Worm (Caenorhabditis elegans): ENCODE results near the gene C05G5.5.

C05G5.5 gene

DNA sequence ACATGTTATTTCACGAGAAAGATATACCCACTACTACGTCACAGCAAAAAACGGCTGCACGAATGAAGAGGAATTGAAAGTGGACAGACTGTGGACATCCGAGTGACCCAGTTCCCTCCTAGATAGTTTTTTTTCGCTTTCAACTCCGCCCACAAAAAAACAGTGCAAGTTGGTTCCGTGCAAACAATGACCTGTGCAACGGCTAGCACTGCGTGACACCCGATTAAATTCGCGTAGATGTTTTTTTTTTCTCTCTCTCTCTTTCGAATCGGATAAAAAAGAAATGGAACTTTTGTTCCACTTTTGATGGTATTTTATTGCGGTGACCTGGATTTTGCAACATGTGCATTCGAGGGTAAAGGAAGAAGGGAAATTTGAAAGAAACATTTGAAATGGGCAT is 15.7 kb downstream of the C05G5.5 start:
- no peak for TF ChIP-seq unc-55 (GFP tag; optimal IDR thresholded peaks at IDR 0.05)
- no peak for TF ChIP-seq ztf-1 (GFP tag; conservative IDR thresholded peaks at IDR 0.05)
- no peak for TF ChIP-seq sma-3 (GFP tag; optimal IDR thresholded peaks at IDR 0.05)

DNA sequence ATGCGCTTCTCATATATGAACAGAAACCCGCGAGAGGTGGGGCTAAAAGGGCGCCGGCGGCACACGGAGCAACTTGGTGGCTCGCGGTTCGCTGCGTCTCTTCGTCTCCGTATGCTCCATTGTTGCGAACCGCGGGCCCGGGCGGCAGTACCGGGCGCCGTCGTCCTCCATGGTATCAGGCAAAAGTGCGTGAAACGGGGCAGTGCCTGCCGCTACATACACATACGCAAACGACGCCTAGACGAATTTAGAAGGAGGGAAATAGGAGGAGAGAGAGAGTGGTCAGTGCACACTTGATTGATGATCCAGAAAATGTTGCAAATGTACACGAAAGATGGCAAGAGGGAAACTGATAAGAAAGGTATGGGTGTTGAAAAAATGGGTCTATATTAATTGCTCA is 16.4 kb downstream of the C05G5.5 start:
- TF ChIP-seq unc-62 (GFP tag; optimal IDR thresholded peaks at IDR 0.05) (no peak), aly-2 (tag; optimal IDR thresholded peaks at IDR 0.05) (no peak), elt-3 (tag; optimal IDR thresholded peaks at IDR 0.05) (no peak), gmeb-1 (tag; optimal IDR thresholded peaks at IDR 0.05) (peak; percentile 10), fos-1 (tag; optimal IDR thresholded peaks at IDR 0.05) (peak; percentile 51), sma-9 (GFP tag; optimal IDR thresholded peaks at IDR 0.05) (no peak), sma-9 (tag; optimal IDR thresholded peaks at IDR 0.05) (no peak), ZK546.5 (tag; optimal IDR thresholded peaks at IDR 0.05) (no peak), lin-39 (tag; optimal IDR thresholded peaks at IDR 0.05) (no peak), snpc-4 (tag; optimal IDR thresholded peaks at IDR 0.05) (peak; percentile 61), nhr-10 (tag; optimal IDR thresholded peaks at IDR 0.05) (no peak), unc-55 (GFP tag; optimal IDR thresholded peaks at IDR 0.05) (no peak), skn-1 (tag; optimal IDR thresholded peaks at IDR 0.05) (no peak), C34F6.9 (tag; optimal IDR thresholded peaks at IDR 0.05) (no peak), R02D3.7 (tag; optimal IDR thresholded peaks at IDR 0.05) (no peak), blmp-1 (tag; optimal IDR thresholded peaks at IDR 0.05; ENCODE audit: insufficient read depth) (no peak), nhr-21 (tag; optimal IDR thresholded peaks at IDR 0.05) (peak; percentile 11), Y55F3AM.14 (GFP tag; optimal IDR thresholded peaks at IDR 0.05) (no peak), peb-1 (tag; optimal IDR thresholded peaks at IDR 0.05) (no peak), sem-4 (tag; optimal IDR thresholded peaks at IDR 0.05) (no peak), F13H6.1 (tag; optimal IDR thresholded peaks at IDR 0.05) (no peak), ztf-11 (tag; optimal IDR thresholded peaks at IDR 0.05) (no peak), ceh-82 (tag; optimal IDR thresholded peaks at IDR 0.05) (no peak), nhr-25 (tag; optimal IDR thresholded peaks at IDR 0.05) (no peak), ztf-4 (tag; optimal IDR thresholded peaks at IDR 0.05) (no peak), elt-1 (tag; optimal IDR thresholded peaks at IDR 0.05) (no peak), lin-11 (tag; optimal IDR thresholded peaks at IDR 0.05) (no peak), zag-1 (tag; optimal IDR thresholded peaks at IDR 0.05) (peak; percentile 57), nhr-237 (tag; optimal IDR thresholded peaks at IDR 0.05) (no peak)

DNA sequence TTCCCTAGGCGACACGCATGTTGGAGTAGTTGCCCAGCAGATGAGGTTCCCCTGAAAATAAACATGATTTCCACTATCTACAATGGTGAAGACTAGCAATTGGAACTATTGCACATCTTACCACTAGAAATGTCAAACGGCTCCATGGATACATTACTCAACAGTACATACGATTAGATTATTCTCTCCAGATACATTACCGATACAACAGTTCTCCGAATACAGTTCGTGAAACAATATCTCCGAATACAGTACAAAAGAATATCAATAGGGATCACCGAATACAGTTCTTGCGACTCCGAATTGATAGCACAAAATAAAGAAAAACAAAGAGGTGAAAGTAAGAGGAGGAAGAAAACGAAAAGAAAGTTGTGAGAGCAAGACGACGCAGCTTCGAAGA is 17.1 kb downstream of the C05G5.5 start, which contains the start of gene C05G5.7:
TSS of gene C05G5.7 (minus strand) at position 1 of the 400 bp plus-strand sequence.
- TF ChIP-seq lin-39 (tag; optimal IDR thresholded peaks at IDR 0.05): no peak
- no peak for TF ChIP-seq dmd-4 (tag; optimal IDR thresholded peaks at IDR 0.05)
- TF ChIP-seq unc-62 (GFP tag; optimal IDR thresholded peaks at IDR 0.05): no peak
- TF ChIP-seq mdl-1 (tag; optimal IDR thresholded peaks at IDR 0.05): no peak
- TF ChIP-seq ceh-82 (tag; optimal IDR thresholded peaks at IDR 0.05): no peak
- TF ChIP-seq mbf-1 (tag; optimal IDR thresholded peaks at IDR 0.05): no peak
- TF ChIP-seq snpc-4 (tag; optimal IDR thresholded peaks at IDR 0.05): no peak
- no peak for TF ChIP-seq lin-11 (tag; optimal IDR thresholded peaks at IDR 0.05)
- TF ChIP-seq nhr-25 (tag; optimal IDR thresholded peaks at IDR 0.05): no peak
- TF ChIP-seq F13H6.1 (tag; optimal IDR thresholded peaks at IDR 0.05): no peak
- no peak for TF ChIP-seq nhr-10 (tag; optimal IDR thresholded peaks at IDR 0.05)
- TF ChIP-seq mab-5 (tag; optimal IDR thresholded peaks at IDR 0.05): no peak
- TF ChIP-seq blmp-1 (tag; optimal IDR thresholded peaks at IDR 0.05; ENCODE audit: insufficient read depth): no peak
- TF ChIP-seq nhr-129 (tag; optimal IDR thresholded peaks at IDR 0.05): no peak
- TF ChIP-seq sma-9 (GFP tag; optimal IDR thresholded peaks at IDR 0.05): no peak
- TF ChIP-seq sma-9 (tag; optimal IDR thresholded peaks at IDR 0.05): no peak
- no peak for TF ChIP-seq lin-13 (GFP tag; optimal IDR thresholded peaks at IDR 0.05)
- TF ChIP-seq unc-39 (tag; optimal IDR thresholded peaks at IDR 0.05): no peak
- no peak for TF ChIP-seq ztf-4 (tag; optimal IDR thresholded peaks at IDR 0.05)
- TF ChIP-seq ztf-11 (tag; optimal IDR thresholded peaks at IDR 0.05): no peak
- no peak for TF ChIP-seq peb-1 (tag; optimal IDR thresholded peaks at IDR 0.05)

DNA sequence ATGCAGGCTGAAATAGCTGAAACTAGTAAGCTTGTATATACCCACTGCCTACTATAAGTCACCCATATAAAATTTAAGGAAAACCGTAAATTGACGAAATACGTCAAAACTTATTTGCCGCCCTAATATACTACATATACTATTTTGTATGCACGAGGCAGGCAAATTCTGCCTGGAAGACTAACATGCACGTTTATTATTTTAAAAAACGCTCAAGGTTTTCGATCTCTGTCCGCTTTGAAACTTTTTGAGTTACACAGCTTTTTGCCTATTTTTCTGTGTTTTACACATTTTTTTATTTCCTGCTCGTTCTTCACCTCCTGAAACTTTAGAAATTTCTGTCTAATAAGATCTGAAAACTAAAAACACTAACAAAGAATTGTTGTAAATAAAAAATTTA is 17.7 kb downstream of the C05G5.5 start:
- no peak for TF ChIP-seq nhr-10 (tag; optimal IDR thresholded peaks at IDR 0.05)
- peak; percentile 21 for TF ChIP-seq ama-1 (optimal IDR thresholded peaks at IDR 0.05)
- TF ChIP-seq lsy-2 (tag; optimal IDR thresholded peaks at IDR 0.05): peak in 1 of 2 experiments; percentile 34
